Worm (Caenorhabditis elegans): ENCODE data around the gene F53C11.5.

F53C11.5 gene

DNA sequence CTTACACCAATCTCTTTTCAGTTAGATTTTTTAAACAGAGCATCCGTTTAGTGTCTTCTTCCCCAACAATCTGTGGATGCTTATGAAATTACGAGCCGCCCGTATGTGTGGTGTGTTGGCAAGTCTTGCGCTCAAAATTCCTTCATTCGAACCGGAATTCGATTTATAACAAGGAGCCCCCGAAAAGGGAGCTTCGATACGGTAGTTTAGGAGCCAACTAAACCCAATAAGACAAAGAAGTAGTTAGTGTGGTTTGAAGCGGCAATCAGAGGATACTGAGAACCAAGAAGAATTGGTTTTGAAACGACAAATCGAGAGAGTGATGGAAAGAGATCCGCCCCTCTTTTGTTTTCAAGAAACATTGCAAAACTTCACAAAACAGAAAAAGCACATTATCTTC, 25.0 kb downstream of the F53C11.5 start:
- no peak for TF ChIP-seq ztf-23 (GFP tag; IDR thresholded peaks at IDR 0.05)
- TF ChIP-seq ref-1 (GFP tag; conservative IDR thresholded peaks at IDR 0.05) = no peak
- no peak for TF ChIP-seq T22C8.4 (GFP tag; IDR thresholded peaks at IDR 0.05)
- TF ChIP-seq med-1 (GFP tag; optimal IDR thresholded peaks at IDR 0.05; ENCODE audit: insufficient read depth) = no peak
- TF ChIP-seq flt-1 (GFP tag; IDR thresholded peaks at IDR 0.05) = no peak
- no peak for TF ChIP-seq cog-1 (tag; optimal IDR thresholded peaks at IDR 0.05)
- TF ChIP-seq ztf-29 (GFP tag; IDR thresholded peaks at IDR 0.05) = no peak
- TF ChIP-seq tab-1 (GFP tag; IDR thresholded peaks at IDR 0.05) = no peak
- TF ChIP-seq klf-2 (GFP tag; conservative IDR thresholded peaks at IDR 0.05) = no peak

DNA sequence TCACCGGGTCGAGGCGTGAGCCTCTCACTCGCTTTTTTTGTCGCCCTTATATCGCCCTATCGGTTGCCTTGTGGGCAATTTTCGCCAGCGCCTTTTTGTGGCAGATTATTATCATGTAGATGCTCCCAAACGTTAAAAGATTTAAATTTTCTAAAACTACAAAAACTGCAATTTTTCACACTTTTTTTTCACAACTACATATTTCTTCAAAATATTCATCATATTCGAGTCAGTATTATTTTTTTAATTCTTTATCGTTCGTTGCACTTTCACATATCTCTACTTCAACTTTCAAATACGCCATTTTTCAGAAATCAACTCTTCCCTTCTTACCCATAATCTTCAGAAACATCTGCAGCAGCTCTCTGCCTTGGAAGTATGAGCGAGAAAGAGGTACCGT, 25.6 kb downstream of the F53C11.5 start, which contains the start of gene ceh-24:
TSS of gene ceh-24 (plus strand) at position 301 of the 400 bp plus-strand sequence.
- TF ChIP-seq tab-1 (GFP tag; IDR thresholded peaks at IDR 0.05) = no peak
- no peak for TF ChIP-seq cog-1 (tag; optimal IDR thresholded peaks at IDR 0.05)
- TF ChIP-seq klf-2 (GFP tag; conservative IDR thresholded peaks at IDR 0.05) = no peak
- no peak for TF ChIP-seq med-1 (GFP tag; optimal IDR thresholded peaks at IDR 0.05; ENCODE audit: insufficient read depth)
- TF ChIP-seq ztf-23 (GFP tag; IDR thresholded peaks at IDR 0.05) = no peak
- TF ChIP-seq ztf-29 (GFP tag; IDR thresholded peaks at IDR 0.05) = no peak
- no peak for TF ChIP-seq T22C8.4 (GFP tag; IDR thresholded peaks at IDR 0.05)
- no peak for TF ChIP-seq flt-1 (GFP tag; IDR thresholded peaks at IDR 0.05)
- TF ChIP-seq ref-1 (GFP tag; conservative IDR thresholded peaks at IDR 0.05) = no peak

DNA sequence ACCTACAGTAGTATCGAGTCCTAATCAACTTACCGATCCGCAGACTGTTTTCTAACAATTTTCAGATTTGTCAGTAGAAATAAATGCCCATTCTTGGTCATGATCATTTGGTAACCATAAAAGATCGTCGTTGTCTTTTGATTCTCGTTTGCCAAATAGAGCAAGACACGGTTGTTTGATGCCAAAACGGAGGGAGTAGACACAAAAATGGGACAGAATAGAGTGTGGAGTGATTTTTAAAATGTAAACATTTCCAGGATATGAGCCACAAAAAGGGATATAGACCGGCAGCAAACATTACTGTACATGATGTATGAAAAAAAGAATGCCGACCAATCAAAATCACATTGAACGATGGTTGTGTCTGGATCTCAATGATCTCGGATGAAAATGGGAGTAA, 29.5 kb downstream of the F53C11.5 start, which contains the start of gene F55B12.2:
TSS of gene F55B12.2 (minus strand) at position 101 of the 400 bp plus-strand sequence.
- no peak for TF ChIP-seq med-1 (GFP tag; optimal IDR thresholded peaks at IDR 0.05; ENCODE audit: insufficient read depth)
- TF ChIP-seq tab-1 (GFP tag; IDR thresholded peaks at IDR 0.05) = no peak
- TF ChIP-seq ztf-29 (GFP tag; IDR thresholded peaks at IDR 0.05) = no peak
- no peak for TF ChIP-seq cog-1 (tag; optimal IDR thresholded peaks at IDR 0.05)
- TF ChIP-seq T22C8.4 (GFP tag; IDR thresholded peaks at IDR 0.05) = no peak
- no peak for TF ChIP-seq ref-1 (GFP tag; conservative IDR thresholded peaks at IDR 0.05)
- TF ChIP-seq flt-1 (GFP tag; IDR thresholded peaks at IDR 0.05) = no peak
- no peak for TF ChIP-seq ztf-23 (GFP tag; IDR thresholded peaks at IDR 0.05)
- no peak for TF ChIP-seq klf-2 (GFP tag; conservative IDR thresholded peaks at IDR 0.05)

- no peak for TF ChIP-seq tab-1 (GFP tag; IDR thresholded peaks at IDR 0.05)
- no peak for TF ChIP-seq ztf-23 (GFP tag; IDR thresholded peaks at IDR 0.05)
- TF ChIP-seq med-1 (GFP tag; optimal IDR thresholded peaks at IDR 0.05; ENCODE audit: insufficient read depth) = no peak
- peak; percentile 7 for TF ChIP-seq cog-1 (tag; optimal IDR thresholded peaks at IDR 0.05)
- no peak for TF ChIP-seq klf-2 (GFP tag; conservative IDR thresholded peaks at IDR 0.05)
- no peak for TF ChIP-seq flt-1 (GFP tag; IDR thresholded peaks at IDR 0.05)
These were observed 31.6 kb downstream of the F53C11.5 start, which contains the start of gene sel-10 for ce11 chrV:13818824-13819408. sel-10 (plus strand) TSS chrV:13819361.

- TF ChIP-seq klf-2 (GFP tag; conservative IDR thresholded peaks at IDR 0.05) (no peak), T22C8.4 (GFP tag; IDR thresholded peaks at IDR 0.05) (no peak), cog-1 (tag; optimal IDR thresholded peaks at IDR 0.05) (no peak), ztf-29 (GFP tag; IDR thresholded peaks at IDR 0.05) (no peak), ztf-23 (GFP tag; IDR thresholded peaks at IDR 0.05) (no peak), ref-1 (GFP tag; conservative IDR thresholded peaks at IDR 0.05) (no peak), flt-1 (GFP tag; IDR thresholded peaks at IDR 0.05) (no peak), med-1 (GFP tag; optimal IDR thresholded peaks at IDR 0.05; ENCODE audit: insufficient read depth) (no peak), tab-1 (GFP tag; IDR thresholded peaks at IDR 0.05) (no peak)
These were observed 35.4 kb downstream of the F53C11.5 start, which contains the start of gene hpo-31 for ce11 chrV:13822752-13823151. hpo-31 (plus strand) TSS chrV:13823052.

ce11 chrV:13827920-13828319, 40.6 kb downstream of the F53C11.5 start, which contains the start of gene nrf-5:
nrf-5 (plus strand) TSS chrV:13828267.
- TF ChIP-seq ztf-29 (GFP tag; IDR thresholded peaks at IDR 0.05) = no peak
- TF ChIP-seq cog-1 (tag; optimal IDR thresholded peaks at IDR 0.05) = no peak
- no peak for TF ChIP-seq tab-1 (GFP tag; IDR thresholded peaks at IDR 0.05)
- no peak for TF ChIP-seq klf-2 (GFP tag; conservative IDR thresholded peaks at IDR 0.05)
- no peak for TF ChIP-seq ztf-23 (GFP tag; IDR thresholded peaks at IDR 0.05)
- TF ChIP-seq T22C8.4 (GFP tag; IDR thresholded peaks at IDR 0.05) = no peak
- no peak for TF ChIP-seq ref-1 (GFP tag; conservative IDR thresholded peaks at IDR 0.05)
- no peak for TF ChIP-seq flt-1 (GFP tag; IDR thresholded peaks at IDR 0.05)
- no peak for TF ChIP-seq med-1 (GFP tag; optimal IDR thresholded peaks at IDR 0.05; ENCODE audit: insufficient read depth)

DNA sequence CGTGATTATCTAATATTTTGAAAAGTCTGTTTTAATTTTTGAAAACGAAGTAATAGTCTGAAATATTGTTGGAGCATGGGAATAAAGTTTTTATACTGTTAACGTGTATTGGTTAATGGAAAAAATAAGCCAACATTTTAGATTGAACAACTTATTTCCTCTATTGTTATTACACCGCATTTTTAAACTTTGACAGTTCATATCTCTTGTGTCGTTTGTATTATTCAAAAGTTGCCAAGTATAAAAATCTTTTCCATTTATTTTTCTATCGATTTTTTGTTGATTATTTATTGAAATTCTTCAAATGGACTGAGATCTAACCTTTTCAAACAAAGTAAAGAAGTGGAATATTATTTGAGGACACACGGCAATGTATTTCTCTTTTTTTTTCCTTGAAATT, 43.5 kb downstream of the F53C11.5 start, which contains the start of gene str-165:
TSS of gene str-165 (plus strand) at position 301 of the 400 bp plus-strand sequence.
- TF ChIP-seq cog-1 (tag; optimal IDR thresholded peaks at IDR 0.05) = no peak
- no peak for TF ChIP-seq ref-1 (GFP tag; conservative IDR thresholded peaks at IDR 0.05)
- TF ChIP-seq tab-1 (GFP tag; IDR thresholded peaks at IDR 0.05) = no peak
- TF ChIP-seq T22C8.4 (GFP tag; IDR thresholded peaks at IDR 0.05) = no peak
- TF ChIP-seq flt-1 (GFP tag; IDR thresholded peaks at IDR 0.05) = no peak
- TF ChIP-seq klf-2 (GFP tag; conservative IDR thresholded peaks at IDR 0.05) = no peak
- TF ChIP-seq med-1 (GFP tag; optimal IDR thresholded peaks at IDR 0.05; ENCODE audit: insufficient read depth) = no peak
- TF ChIP-seq ztf-23 (GFP tag; IDR thresholded peaks at IDR 0.05) = no peak
- no peak for TF ChIP-seq ztf-29 (GFP tag; IDR thresholded peaks at IDR 0.05)

ce11 chrV:13833951-13834350, 46.6 kb downstream of the F53C11.5 start, which contains the start of gene srx-129:
srx-129 (plus strand) TSS chrV:13834251.
- no peak for TF ChIP-seq flt-1 (GFP tag; IDR thresholded peaks at IDR 0.05)
- TF ChIP-seq med-1 (GFP tag; optimal IDR thresholded peaks at IDR 0.05; ENCODE audit: insufficient read depth) = no peak
- no peak for TF ChIP-seq klf-2 (GFP tag; conservative IDR thresholded peaks at IDR 0.05)
- no peak for TF ChIP-seq ztf-23 (GFP tag; IDR thresholded peaks at IDR 0.05)
- no peak for TF ChIP-seq T22C8.4 (GFP tag; IDR thresholded peaks at IDR 0.05)
- TF ChIP-seq tab-1 (GFP tag; IDR thresholded peaks at IDR 0.05) = no peak
- no peak for TF ChIP-seq cog-1 (tag; optimal IDR thresholded peaks at IDR 0.05)
- no peak for TF ChIP-seq ztf-29 (GFP tag; IDR thresholded peaks at IDR 0.05)
- no peak for TF ChIP-seq ref-1 (GFP tag; conservative IDR thresholded peaks at IDR 0.05)

DNA sequence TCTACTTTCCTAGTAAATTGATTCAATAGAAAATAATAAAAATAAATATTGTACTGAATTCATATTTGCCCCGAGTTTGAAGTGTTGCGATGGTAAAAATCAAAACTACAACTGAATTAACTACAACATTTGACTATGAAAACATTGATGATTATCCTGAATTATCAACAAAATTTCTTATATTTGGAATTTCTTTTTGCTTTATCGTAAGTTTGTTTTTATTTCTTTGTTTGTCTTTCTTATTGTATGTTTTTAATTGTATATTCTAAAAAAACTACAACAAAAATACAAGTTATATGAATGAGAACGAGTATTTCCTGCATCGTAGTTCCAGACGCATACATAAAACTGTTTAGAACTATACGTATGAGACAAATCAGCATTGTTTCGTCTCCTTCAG, 49.8 kb downstream of the F53C11.5 start, which contains the start of gene srx-128:
TSS of gene srx-128 (plus strand) at position 301 of the 400 bp plus-strand sequence.
- TF ChIP-seq T22C8.4 (GFP tag; IDR thresholded peaks at IDR 0.05) (no peak), flt-1 (GFP tag; IDR thresholded peaks at IDR 0.05) (no peak), ref-1 (GFP tag; conservative IDR thresholded peaks at IDR 0.05) (no peak), ztf-29 (GFP tag; IDR thresholded peaks at IDR 0.05) (no peak), tab-1 (GFP tag; IDR thresholded peaks at IDR 0.05) (no peak), med-1 (GFP tag; optimal IDR thresholded peaks at IDR 0.05; ENCODE audit: insufficient read depth) (no peak), klf-2 (GFP tag; conservative IDR thresholded peaks at IDR 0.05) (no peak), ztf-23 (GFP tag; IDR thresholded peaks at IDR 0.05) (no peak)
